Fruit fly (Drosophila melanogaster): ENCODE results near the gene CG3009.

dm6 chrX:4678913-4679812, 12.7 kb upstream of the CG3009 start, which contains the start of gene fzr:
- TF ChIP-seq insv (optimal IDR thresholded peaks at IDR 0.05), result no peak
- no peak for TF ChIP-seq psq (optimal IDR thresholded peaks at IDR 0.05)
- TF ChIP-seq Myc (optimal IDR thresholded peaks at IDR 0.05), result no peak
- no peak for TF ChIP-seq h (optimal IDR thresholded peaks at IDR 0.05)
- no peak for TF ChIP-seq ttk (optimal IDR thresholded peaks at IDR 0.05)

Data from Kc167 (cell line).